Fruit fly (Drosophila melanogaster) whole organism, wandering third instar larva: ENCODE data around the gene CG7872.

Source experiments
- Abd-B ChIP-seq: fragments of >200 bp; optimal IDR thresholded peaks from 2 replicates; lab custom pipeline; 2017; ENCODE audit warnings: missing biosample characterization, missing genetic modification characterization
- CG32264 ChIP-seq: fragments of 200-800 bp; sonication (Bioruptor generic); optimal IDR thresholded peaks from 2 replicates; lab custom pipeline; 2016; ENCODE audit warnings: missing biosample characterization, missing genetic modification characterization
- CG9705 ChIP-seq: fragments of 200-800 bp; sonication (Bioruptor generic); optimal IDR thresholded peaks from 2 replicates; lab custom pipeline; 2018; ENCODE audit warnings: missing biosample characterization, mild to moderate bottlenecking, missing genetic modification characterization
- CrebA ChIP-seq: fragments of 200-800 bp; sonication (Bioruptor generic); optimal IDR thresholded peaks from 2 replicates; lab custom pipeline; 2016; ENCODE audit warnings: missing biosample characterization, mild to moderate bottlenecking, missing genetic modification characterization, borderline replicate concordance
- Dfd ChIP-seq: fragments of >200 bp; optimal IDR thresholded peaks from 2 replicates; lab custom pipeline; 2017; ENCODE audit warnings: missing biosample characterization, missing genetic modification characterization
- Dif ChIP-seq: fragments of 200-275, 200-300 bp; sonication (Bioruptor generic); optimal IDR thresholded peaks from 2 replicates; lab custom pipeline; 2018; ENCODE audit warnings: missing biosample characterization, missing genetic modification characterization; ENCODE audit not compliant: partially characterized antibody
- GATAd ChIP-seq: sonication (Bioruptor generic); optimal IDR thresholded peaks from 2 replicates; lab custom pipeline; 2016; ENCODE audit warnings: missing biosample characterization, missing genetic modification characterization
- HLH106 ChIP-seq: fragments of 200-800 bp; optimal IDR thresholded peaks from 3 replicates; lab custom pipeline; 2019; ENCODE audit warnings: missing biosample characterization, mild to moderate bottlenecking, missing genetic modification characterization, moderate library complexity
- Hnf4 ChIP-seq: fragments of 200-800 bp; sonication (Bioruptor generic); optimal IDR thresholded peaks from 2 replicates; lab custom pipeline; 2016; ENCODE audit warnings: missing biosample characterization, mild to moderate bottlenecking, missing genetic modification characterization
- Hr78 ChIP-seq: fragments of >200 bp; optimal IDR thresholded peaks from 2 replicates; lab custom pipeline; 2017; ENCODE audit warnings: missing biosample characterization, missing genetic modification characterization
- Hr83 ChIP-seq: fragments of 200-300 bp; sonication (Bioruptor generic); optimal IDR thresholded peaks from 2 replicates; lab custom pipeline; 2016; ENCODE audit warnings: missing biosample characterization, mild to moderate bottlenecking, missing genetic modification characterization, moderate library complexity; ENCODE audit not compliant: poor library complexity, severe bottlenecking
- Jra ChIP-seq: sonication (Bioruptor generic); optimal IDR thresholded peaks from 2 replicates; lab custom pipeline; 2016; ENCODE audit warnings: missing biosample characterization, missing genetic modification characterization
- Mio ChIP-seq: sonication (Bioruptor generic); optimal IDR thresholded peaks from 2 replicates; lab custom pipeline; 2016; ENCODE audit warnings: missing biosample characterization, missing genetic modification characterization
- Myc ChIP-seq: fragments of >200 bp; optimal IDR thresholded peaks from 2 replicates; lab custom pipeline; 2017
- N ChIP-seq: fragments of >200 bp; optimal IDR thresholded peaks from 2 replicates; lab custom pipeline; 2018; ENCODE audit warnings: missing biosample characterization, missing external identifiers, missing genetic modification characterization
- OdsH ChIP-seq: fragments of 200-800 bp; sonication (Bioruptor generic); optimal IDR thresholded peaks from 2 replicates; lab custom pipeline; 2016; ENCODE audit warnings: missing biosample characterization, mild to moderate bottlenecking, missing genetic modification characterization
- Rel ChIP-seq, 2 experiments: fragments of 200-800 bp; sonication (Bioruptor generic) in 1 of 2; optimal IDR thresholded peaks; 2 replicates in 1 of 2; 3 replicates in 1 of 2; lab custom pipeline; 2016 to 2019; ENCODE audit warnings: mild to moderate bottlenecking in 2 of 2, missing biosample characterization in 2 of 2, missing genetic modification characterization in 2 of 2, moderate library complexity in 1 of 2
- Sp1 ChIP-seq: fragments of 200-800 bp; sonication (Bioruptor generic); optimal IDR thresholded peaks from 3 replicates; lab custom pipeline; 2019; ENCODE audit warnings: missing biosample characterization, mild to moderate bottlenecking, missing genetic modification characterization, moderate library complexity
- Vsx2 ChIP-seq: fragments of 200-300, 225-300 bp; sonication (Bioruptor generic); optimal IDR thresholded peaks from 2 replicates; lab custom pipeline; 2018; ENCODE audit warnings: missing biosample characterization, missing genetic modification characterization; ENCODE audit not compliant: partially characterized antibody
- br ChIP-seq: fragments of 200-800 bp; sonication (Bioruptor generic); optimal IDR thresholded peaks from 2 replicates; lab custom pipeline; 2016; ENCODE audit warnings: missing biosample characterization, missing genetic modification characterization
- brk ChIP-seq: fragments of 200-800 bp; sonication (Bioruptor generic); optimal IDR thresholded peaks from 2 replicates; lab custom pipeline; 2016; ENCODE audit warnings: missing biosample characterization, mild to moderate bottlenecking, missing genetic modification characterization
- dl ChIP-seq, 2 experiments: fragments of 175-275, 200-275 bp in 1 of 2; fragments of 200-275 bp in 1 of 2; sonication (Bioruptor generic); optimal IDR thresholded peaks; lab custom pipeline; 2018; ENCODE audit warnings: mild to moderate bottlenecking in 2 of 2, missing biosample characterization in 2 of 2, missing genetic modification characterization in 2 of 2, moderate library complexity in 2 of 2; ENCODE audit not compliant: partially characterized antibody in 2 of 2, insufficient read depth in 1 of 2
- dmrt93B ChIP-seq: fragments of 200-800 bp; sonication (Bioruptor generic); optimal IDR thresholded peaks from 2 replicates; lab custom pipeline; 2018; ENCODE audit warnings: missing biosample characterization, mild to moderate bottlenecking, missing genetic modification characterization
- dsf ChIP-seq: sonication (Bioruptor generic); optimal IDR thresholded peaks from 2 replicates; lab custom pipeline; 2016; ENCODE audit warnings: missing biosample characterization, missing genetic modification characterization, borderline replicate concordance
- ey ChIP-seq: fragments of 200-800 bp; sonication (Bioruptor generic); optimal IDR thresholded peaks from 2 replicates; lab custom pipeline; 2016; ENCODE audit warnings: missing biosample characterization, missing genetic modification characterization
- foxo ChIP-seq, 2 experiments: fragments of 200-800 bp; sonication (Bioruptor generic); optimal IDR thresholded peaks; 2 replicates in 1 of 2; 3 replicates in 1 of 2; lab custom pipeline; 2016 to 2017; ENCODE audit warnings: missing biosample characterization in 2 of 2, missing genetic modification characterization in 2 of 2
- fru ChIP-seq: fragments of 200-800 bp; sonication (Bioruptor generic); optimal IDR thresholded peaks from 3 replicates; lab custom pipeline; 2016; ENCODE audit warnings: missing biosample characterization, mild to moderate bottlenecking, missing genetic modification characterization
- h ChIP-seq: fragments of 200-800 bp; sonication (Bioruptor generic); optimal IDR thresholded peaks from 3 replicates; lab custom pipeline; 2016; ENCODE audit warnings: missing biosample characterization, mild to moderate bottlenecking, missing genetic modification characterization
- jim ChIP-seq: fragments of 175-275, 200-325 bp; sonication (Bioruptor generic); optimal IDR thresholded peaks from 2 replicates; lab custom pipeline; 2016; ENCODE audit warnings: missing biosample characterization, mild to moderate bottlenecking, missing genetic modification characterization
- lola ChIP-seq: fragments of >200 bp; optimal IDR thresholded peaks from 2 replicates; lab custom pipeline; 2017; ENCODE audit warnings: missing biosample characterization, missing genetic modification characterization
- psq ChIP-seq: fragments of 200-800 bp; sonication (Bioruptor generic); optimal IDR thresholded peaks from 3 replicates; lab custom pipeline; 2017; ENCODE audit warnings: missing biosample characterization, mild to moderate bottlenecking, missing genetic modification characterization, moderate library complexity
- rgr ChIP-seq: fragments of 200-800 bp; sonication (Bioruptor generic); optimal IDR thresholded peaks from 3 replicates; lab custom pipeline; 2016; ENCODE audit warnings: missing biosample characterization, mild to moderate bottlenecking, missing genetic modification characterization
- sage ChIP-seq: fragments of 200-800 bp; sonication (Bioruptor generic); optimal IDR thresholded peaks from 2 replicates; lab custom pipeline; 2016; ENCODE audit warnings: missing biosample characterization, mild to moderate bottlenecking, missing genetic modification characterization
- sv ChIP-seq: fragments of 200-800 bp; sonication (Bioruptor generic); optimal IDR thresholded peaks from 3 replicates; lab custom pipeline; 2016; ENCODE audit warnings: missing biosample characterization, missing genetic modification characterization
- tai ChIP-seq: sonication (Bioruptor generic); optimal IDR thresholded peaks from 2 replicates; lab custom pipeline; 2016; ENCODE audit warnings: missing biosample characterization, missing genetic modification characterization
- usp ChIP-seq: fragments of >200 bp; optimal IDR thresholded peaks from 2 replicates; lab custom pipeline; 2017; ENCODE audit warnings: missing biosample characterization, missing genetic modification characterization
- woc ChIP-seq: sonication (Bioruptor generic); optimal IDR thresholded peaks from 2 replicates; lab custom pipeline; 2016; ENCODE audit warnings: missing biosample characterization, mild to moderate bottlenecking, missing genetic modification characterization

CG7872 gene

DNA sequence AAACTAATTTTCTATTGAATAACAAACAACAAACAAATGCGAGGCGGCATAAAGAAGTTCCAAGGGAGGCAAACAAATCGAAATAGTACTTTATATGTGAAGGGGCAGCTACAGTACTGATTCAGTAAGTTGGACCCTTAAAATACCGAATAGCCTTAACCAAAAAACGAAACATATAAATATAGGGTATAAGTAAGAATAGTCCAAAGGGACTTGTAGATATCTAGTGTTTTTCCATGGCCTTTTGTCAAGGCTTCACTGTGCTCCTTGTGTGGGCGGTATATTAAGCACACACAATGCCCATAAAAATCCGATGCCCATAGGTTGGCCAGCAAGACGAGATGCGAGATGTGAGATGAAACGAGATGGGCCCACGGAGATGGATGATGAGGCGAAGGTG is 45.9 kb upstream of the CG7872 start:
- peak in 1 of 2 experiments; percentile 19 for TF ChIP-seq foxo (GFP tag; optimal IDR thresholded peaks at IDR 0.05; lab: Kevin White, UChicago)
- TF ChIP-seq Rel (GFP tag; optimal IDR thresholded peaks at IDR 0.05; lab: Kevin White, UChicago): no peak
- TF ChIP-seq Rel (tag; optimal IDR thresholded peaks at IDR 0.05; lab: Kevin White, UChicago): no peak
- peak; percentile 8 for TF ChIP-seq ey (GFP tag; lab: Kevin White, UChicago)

DNA sequence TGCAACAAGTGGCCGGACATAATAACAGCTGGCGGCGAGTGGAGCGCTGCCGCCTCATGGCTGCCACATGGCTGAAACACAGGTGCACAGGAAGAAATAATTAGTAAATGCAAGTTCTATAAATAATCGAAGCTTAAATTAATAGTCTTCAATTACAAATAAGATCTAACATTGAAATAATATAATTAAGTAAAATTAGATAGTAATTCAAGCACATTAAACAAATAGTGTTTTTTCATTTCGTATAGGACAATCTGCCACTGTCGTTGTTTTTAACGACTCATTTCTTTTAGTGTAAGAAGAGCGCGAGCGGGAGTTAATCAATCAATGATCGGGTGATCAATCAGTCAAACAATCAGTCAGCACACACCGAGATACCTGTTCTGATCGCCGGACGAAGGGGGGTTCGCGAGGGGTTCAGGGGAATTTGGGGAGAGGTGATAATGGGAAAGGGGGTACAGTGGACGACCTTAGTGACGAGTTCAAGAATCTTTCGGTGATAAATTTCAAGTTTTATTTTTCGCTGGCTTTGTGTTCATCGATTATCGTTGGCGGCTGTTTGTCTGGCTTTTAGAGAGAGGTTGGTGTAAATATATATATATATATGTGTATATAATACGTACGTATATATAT is 38.0 kb upstream of the CG7872 start:
- TF ChIP-seq br (GFP tag; lab: Kevin White, UChicago) (no peak), rgr (GFP tag; lab: Kevin White, UChicago) (no peak), brk (GFP tag; lab: Kevin White, UChicago) (no peak), h (GFP tag; lab: Kevin White, UChicago) (peak; percentile 9), Sp1 (GFP tag; lab: Kevin White, UChicago) (no peak), dmrt93B (no peak), sv (no peak), lola (no peak), dl (GFP tag; optimal IDR thresholded peaks at IDR 0.05; lab: Kevin White, UChicago; ENCODE audit: insufficient read depth in 1 of 2, partially characterized antibody in 2 of 2) (no peak), Dif (no peak), HLH106 (tag; lab: Kevin White, UChicago) (peak; percentile 27), fru (GFP tag; lab: Kevin White, UChicago) (peak; percentile 16), tai (GFP tag; lab: Kevin White, UChicago) (no peak), CG32264 (no peak), Myc (no peak), CrebA (GFP tag; lab: Kevin White, UChicago) (no peak), Mio (no peak), GATAd (no peak), Hr78 (no peak), usp (GFP tag; lab: Kevin White, UChicago) (no peak), Rel (GFP tag; optimal IDR thresholded peaks at IDR 0.05; lab: Kevin White, UChicago) (no peak), Rel (tag; optimal IDR thresholded peaks at IDR 0.05; lab: Kevin White, UChicago) (peak; percentile 15), jim (GFP tag; lab: Kevin White, UChicago) (no peak), Hr83 (GFP tag; lab: Kevin White, UChicago) (no peak), Dfd (GFP tag; lab: Kevin White, UChicago) (no peak), foxo (GFP tag; optimal IDR thresholded peaks at IDR 0.05; lab: Kevin White, UChicago) (peak in 1 of 2 experiments; percentile 24), woc (GFP tag; lab: Kevin White, UChicago) (no peak), sage (GFP tag; lab: Kevin White, UChicago) (no peak), N (GFP tag; lab: Kevin White, UChicago) (no peak), Hnf4 (GFP tag; lab: Kevin White, UChicago) (no peak), dsf (no peak), Abd-B (no peak), Vsx2 (GFP tag; lab: Kevin White, UChicago) (no peak), CG9705 (no peak), psq (GFP tag; lab: Kevin White, UChicago) (no peak)

- no peak for TF ChIP-seq Rel (GFP tag; optimal IDR thresholded peaks at IDR 0.05; lab: Kevin White, UChicago)
- no peak for TF ChIP-seq Rel (tag; optimal IDR thresholded peaks at IDR 0.05; lab: Kevin White, UChicago)
- no peak for TF ChIP-seq Hr83 (GFP tag; lab: Kevin White, UChicago)
- no peak for TF ChIP-seq psq (GFP tag; lab: Kevin White, UChicago)
- no peak for TF ChIP-seq jim (GFP tag; lab: Kevin White, UChicago)
- TF ChIP-seq OdsH (GFP tag; lab: Kevin White, UChicago): no peak
- no peak for TF ChIP-seq N (GFP tag; lab: Kevin White, UChicago)
- no peak for TF ChIP-seq sv
- TF ChIP-seq CG9705: no peak
- TF ChIP-seq Jra (GFP tag; lab: Kevin White, UChicago): no peak
- TF ChIP-seq Vsx2 (GFP tag; lab: Kevin White, UChicago): no peak
- no peak for TF ChIP-seq Myc
- no peak for TF ChIP-seq Dfd (GFP tag; lab: Kevin White, UChicago)
- no peak for TF ChIP-seq GATAd
- TF ChIP-seq sage (GFP tag; lab: Kevin White, UChicago): no peak
- no peak for TF ChIP-seq lola
- TF ChIP-seq tai (GFP tag; lab: Kevin White, UChicago): no peak
- no peak for TF ChIP-seq Hr78
These were observed 34.4 kb upstream of the CG7872 start for dm6 chrX:15543479-15544044.
